Fruit fly (Drosophila melanogaster): ENCODE data around the gene Pcyt2.

Gene Pcyt2

DNA sequence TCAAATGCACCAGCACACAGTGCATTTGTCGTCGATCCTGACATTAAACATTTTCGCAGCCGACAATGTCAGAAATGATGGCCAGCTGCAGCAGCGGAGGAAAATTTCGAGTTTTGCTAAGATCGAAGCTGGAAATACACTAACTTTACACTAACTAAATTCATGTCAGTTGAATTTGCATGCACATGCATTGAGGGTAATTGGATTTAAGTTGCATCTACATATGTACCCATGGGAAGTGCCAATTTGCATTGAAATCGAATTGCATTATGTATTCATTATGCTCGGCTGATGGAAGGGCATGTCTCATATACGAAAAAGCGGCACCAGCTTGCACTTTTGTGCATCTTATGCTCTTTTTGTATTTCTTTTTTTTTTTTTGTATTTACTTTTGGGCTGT is 31.5 kb downstream of the Pcyt2 start (continued):
- TF ChIP-seq GATAe (GFP tag; conservative IDR thresholded peaks at IDR 0.05) (no peak), Dip3 (GFP tag; optimal IDR thresholded peaks at IDR 0.05) (no peak), Hr39 (optimal IDR thresholded peaks at IDR 0.05) (no peak), prd (optimal IDR thresholded peaks at IDR 0.05) (no peak), prd (GFP tag; IDR thresholded peaks at IDR 0.05) (peak; percentile 48; the same call in 2 of the 3 replicates), CG6854 (GFP tag; optimal IDR thresholded peaks at IDR 0.05) (no peak), lola (GFP tag; optimal IDR thresholded peaks at IDR 0.05) (no peak), CG8281 (tag; optimal IDR thresholded peaks at IDR 0.05) (no peak), CG2678 (tag; optimal IDR thresholded peaks at IDR 0.05) (peak; percentile 28), Bdp1 (GFP tag; optimal IDR thresholded peaks at IDR 0.05) (no peak), BtbVII (GFP tag; optimal IDR thresholded peaks at IDR 0.05) (no peak), Side (GFP tag; optimal IDR thresholded peaks at IDR 0.05) (no peak), CG12942 (GFP tag; optimal IDR thresholded peaks at IDR 0.05) (no peak), cad (GFP tag; optimal IDR thresholded peaks at IDR 0.05) (no peak), CG18011 (GFP tag; optimal IDR thresholded peaks at IDR 0.05) (no peak), CG5953 (GFP tag; IDR thresholded peaks at IDR 0.05) (no peak), CG11247 (GFP tag; IDR thresholded peaks at IDR 0.05) (no peak), bowl (GFP tag; IDR thresholded peaks at IDR 0.05) (no peak), Opbp (GFP tag; IDR thresholded peaks at IDR 0.05; ENCODE audit: partially characterized antibody) (no peak), CG31388 (GFP tag; optimal IDR thresholded peaks at IDR 0.05) (no peak), br (optimal IDR thresholded peaks at IDR 0.05) (no peak), MESR4 (GFP tag; optimal IDR thresholded peaks at IDR 0.05) (no peak), CG6791 (GFP tag; IDR thresholded peaks at IDR 0.05; ENCODE audit: partially characterized antibody) (no peak), ATbp (GFP tag; optimal IDR thresholded peaks at IDR 0.05) (no peak), scrt (GFP tag; optimal IDR thresholded peaks at IDR 0.05) (no peak), pita (GFP tag; optimal IDR thresholded peaks at IDR 0.05) (no peak), CG5180 (GFP tag; optimal IDR thresholded peaks at IDR 0.05) (no peak), CG10209 (GFP tag; optimal IDR thresholded peaks at IDR 0.05) (no peak), Chrac-16 (GFP tag; optimal IDR thresholded peaks at IDR 0.05) (no peak), CG11504 (tag; optimal IDR thresholded peaks at IDR 0.05) (peak; percentile 69), CG10654 (GFP tag; optimal IDR thresholded peaks at IDR 0.05) (no peak), Meics (GFP tag; optimal IDR thresholded peaks at IDR 0.05) (no peak), CG6765 (GFP tag; optimal IDR thresholded peaks at IDR 0.05) (no peak), CG7928 (GFP tag; optimal IDR thresholded peaks at IDR 0.05) (no peak), nom (GFP tag; optimal IDR thresholded peaks at IDR 0.05) (peak; percentile 66), luna (GFP tag; optimal IDR thresholded peaks at IDR 0.05) (no peak), dmrt99B (tag; optimal IDR thresholded peaks at IDR 0.05) (peak; percentile 69), CG1603 (tag; optimal IDR thresholded peaks at IDR 0.05) (peak; percentile 13), CG12769 (tag; optimal IDR thresholded peaks at IDR 0.05) (no peak), CG30020 (tag; optimal IDR thresholded peaks at IDR 0.05) (no peak), vnd (GFP tag; IDR thresholded peaks at IDR 0.05; ENCODE audit: partially characterized antibody) (no peak), CG11560 (tag; IDR thresholded peaks at IDR 0.05) (0 out of 3 replicates have a peak, but pooled peaks have one; percentile 18), CG3995 (GFP tag; optimal IDR thresholded peaks at IDR 0.05) (no peak), CoRest (tag; optimal IDR thresholded peaks at IDR 0.05) (no peak), CG12104 (GFP tag; optimal IDR thresholded peaks at IDR 0.05) (no peak)

Data from whole organism, embryonic.